Fruit fly (Drosophila melanogaster) whole organism, embryonic: Measurements from ENCODE around the gene Alg9.
A peak's percentile ranks its signal among the peaks of the same experiment; 100 is the strongest.

Experiments used
- ATbp ChIP-seq: fragments of 200-800 bp; sonication (Bioruptor generic); optimal IDR thresholded peaks from 2 replicates; lab custom pipeline; 2017; ENCODE audit warnings: missing biosample characterization, mild to moderate bottlenecking, missing genetic modification characterization, missing genetic modification reagents
- Atf-2 ChIP-seq: fragments of 200-800 bp; sonication (Bioruptor generic); optimal IDR thresholded peaks from 2 replicates; lab custom pipeline; 2016; ENCODE audit warnings: missing biosample characterization, missing genetic modification characterization
- Atf3 ChIP-seq: fragments of 200-800 bp; sonication (Bioruptor generic); optimal IDR thresholded peaks from 3 replicates; lab custom pipeline; 2016; ENCODE audit warnings: missing biosample characterization, missing genetic modification characterization
- CG10147 ChIP-seq: fragments of 200-800 bp; sonication (Bioruptor generic); optimal IDR thresholded peaks from 2 replicates; lab custom pipeline; 2019; ENCODE audit warnings: missing biosample characterization, mild to moderate bottlenecking, missing genetic modification characterization, moderate library complexity
- CG10267 ChIP-seq: fragments of 200-800 bp; sonication (Bioruptor generic); optimal IDR thresholded peaks from 2 replicates; lab custom pipeline; 2018; ENCODE audit warnings: missing biosample characterization, mild to moderate bottlenecking, missing genetic modification characterization, moderate library complexity
- CG11560 ChIP-seq: fragments of 200-800 bp; sonication (Bioruptor generic); IDR thresholded peaks from 3 replicates; pipeline ENCODE4 v1.3.6; 2022; ENCODE audit warnings: missing biosample characterization, missing genetic modification characterization
- CG11696 ChIP-seq: fragments of 200-800 bp; sonication (Bioruptor generic); IDR thresholded peaks from 2 replicates; pipeline ENCODE4 v1.3.6; 2022; ENCODE audit warnings: missing biosample characterization, missing genetic modification characterization
- CG14014 ChIP-seq: fragments of 200-800 bp; sonication (Bioruptor generic); IDR thresholded peaks from 2 replicates; pipeline ENCODE4 v1.3.6; 2022; ENCODE audit warnings: missing biosample characterization, missing genetic modification characterization
- CG14965 ChIP-seq: fragments of 200-800 bp; sonication (Bioruptor generic); optimal IDR thresholded peaks from 2 replicates; lab custom pipeline; 2016; ENCODE audit warnings: missing biosample characterization, missing genetic modification characterization, borderline replicate concordance
- CG15011 ChIP-seq: fragments of 200-800 bp; sonication (Bioruptor generic); optimal IDR thresholded peaks from 3 replicates; lab custom pipeline; 2018; ENCODE audit warnings: missing biosample characterization, mild to moderate bottlenecking, missing genetic modification characterization
- CG2116 ChIP-seq: fragments of 200-800 bp; sonication (Bioruptor generic); optimal IDR thresholded peaks from 3 replicates; lab custom pipeline; 2018; ENCODE audit warnings: missing biosample characterization, mild to moderate bottlenecking, missing genetic modification characterization
- CG2199 ChIP-seq: fragments of 200-800 bp; sonication (Bioruptor generic); IDR thresholded peaks from 3 replicates; pipeline ENCODE4 v1.3.6; 2022; ENCODE audit warnings: missing biosample characterization, missing genetic modification characterization
- CG34376 ChIP-seq: fragments of 200-800 bp; sonication (Bioruptor generic); optimal IDR thresholded peaks from 2 replicates; lab custom pipeline; 2018; ENCODE audit warnings: missing biosample characterization, mild to moderate bottlenecking, missing genetic modification characterization
- CG3838 ChIP-seq: fragments of 200-800 bp; sonication (Bioruptor generic); optimal IDR thresholded peaks from 3 replicates; lab custom pipeline; 2016; ENCODE audit warnings: missing biosample characterization, missing genetic modification characterization
- CG4854 ChIP-seq: fragments of 200-800 bp; sonication (Bioruptor generic); optimal IDR thresholded peaks from 2 replicates; lab custom pipeline; 2016; ENCODE audit warnings: missing biosample characterization, missing genetic modification characterization, inconsistent platforms
- CG6683 ChIP-seq: fragments of 200-800 bp; sonication (Bioruptor generic); optimal IDR thresholded peaks from 2 replicates; lab custom pipeline; 2017; ENCODE audit warnings: missing biosample characterization, mild to moderate bottlenecking, missing genetic modification characterization, missing genetic modification reagents
- CG6854 ChIP-seq: fragments of 200-800 bp; sonication (Bioruptor generic); optimal IDR thresholded peaks from 3 replicates; lab custom pipeline; 2017; ENCODE audit warnings: missing biosample characterization, mild to moderate bottlenecking, missing genetic modification characterization
- CG7556 ChIP-seq: fragments of 200-800 bp; sonication (Bioruptor generic); optimal IDR thresholded peaks from 2 replicates; lab custom pipeline; 2017; ENCODE audit warnings: missing biosample characterization, mild to moderate bottlenecking, missing genetic modification characterization
- CG8944 ChIP-seq: fragments of 200-800 bp; sonication (Bioruptor generic); optimal IDR thresholded peaks from 3 replicates; lab custom pipeline; 2016; ENCODE audit warnings: missing biosample characterization, missing genetic modification characterization
- D19A ChIP-seq: fragments of 200-800 bp; optimal IDR thresholded peaks from 3 replicates; lab custom pipeline; 2019; ENCODE audit warnings: missing biosample characterization, mild to moderate bottlenecking, missing genetic modification characterization, moderate library complexity
- E2f2 ChIP-seq: fragments of 200-800 bp; sonication (Bioruptor generic); IDR thresholded peaks from 2 replicates; pipeline ENCODE4 v1.3.6; 2022; ENCODE audit warnings: missing biosample characterization, missing genetic modification characterization
- GATAe ChIP-seq: fragments of 200-800 bp; sonication (Bioruptor generic); conservative IDR thresholded peaks from 2 replicates; pipeline ENCODE4 v1.3.6; 2022; ENCODE audit warnings: missing biosample characterization, missing genetic modification characterization
- H15 ChIP-seq: fragments of 200-800 bp; sonication (Bioruptor generic); IDR thresholded peaks from 3 replicates; pipeline ENCODE4 v1.3.6; 2022; ENCODE audit warnings: missing biosample characterization, missing genetic modification characterization
- HLH54F ChIP-seq: fragments of 200-800 bp; sonication (Bioruptor generic); optimal IDR thresholded peaks from 3 replicates; lab custom pipeline; 2016; ENCODE audit warnings: missing biosample characterization, missing genetic modification characterization
- Hmr ChIP-seq: fragments of 200-800 bp; sonication (Bioruptor generic); optimal IDR thresholded peaks from 3 replicates; lab custom pipeline; 2017; ENCODE audit warnings: mild to moderate bottlenecking, missing biosample characterization, missing genetic modification reagents, missing genetic modification characterization
- Meics ChIP-seq: fragments of 200-800 bp; sonication (Bioruptor generic); optimal IDR thresholded peaks from 2 replicates; lab custom pipeline; 2017; ENCODE audit warnings: missing biosample characterization, mild to moderate bottlenecking, missing genetic modification characterization
- Mes4 ChIP-seq: fragments of 200-800 bp; sonication (Bioruptor generic); optimal IDR thresholded peaks from 2 replicates; lab custom pipeline; 2016; ENCODE audit warnings: missing biosample characterization, missing genetic modification characterization
- Oli ChIP-seq: fragments of 200-800 bp; sonication (Bioruptor generic); optimal IDR thresholded peaks from 2 replicates; lab custom pipeline; 2018; ENCODE audit warnings: missing biosample characterization, mild to moderate bottlenecking, missing genetic modification characterization, moderate library complexity
- Opbp ChIP-seq: fragments of 200-800 bp; sonication (Bioruptor generic); IDR thresholded peaks from 3 replicates; pipeline ENCODE4 v1.3.6; 2022; ENCODE audit warnings: missing biosample characterization, missing genetic modification characterization; ENCODE audit not compliant: partially characterized antibody
- Rx ChIP-seq: fragments of 200-800 bp; sonication (Bioruptor generic); IDR thresholded peaks from 2 replicates; pipeline ENCODE4 v1.3.6; 2022; ENCODE audit warnings: missing biosample characterization, missing genetic modification characterization
- Six4 ChIP-seq: fragments of 200-800 bp; sonication (Bioruptor generic); optimal IDR thresholded peaks from 2 replicates; lab custom pipeline; 2016; ENCODE audit warnings: missing biosample characterization, missing genetic modification characterization
- Ssrp ChIP-seq: fragments of 200-800 bp; sonication (Bioruptor generic); optimal IDR thresholded peaks from 2 replicates; lab custom pipeline; 2018; ENCODE audit warnings: missing biosample characterization, mild to moderate bottlenecking, missing genetic modification characterization, moderate library complexity
- TFAM ChIP-seq: fragments of 200-800 bp; sonication (Bioruptor generic); optimal IDR thresholded peaks from 2 replicates; lab custom pipeline; 2017; ENCODE audit warnings: missing biosample characterization, missing genetic modification characterization, inconsistent platforms
- cas ChIP-seq: fragments of 200-800 bp; sonication (Bioruptor generic); IDR thresholded peaks from 2 replicates; pipeline ENCODE4 v1.3.6; 2022; ENCODE audit warnings: missing biosample characterization, missing genetic modification characterization
- corto ChIP-seq: fragments of 200-800 bp; sonication (Bioruptor generic); optimal IDR thresholded peaks from 2 replicates; lab custom pipeline; 2016; ENCODE audit warnings: missing biosample characterization, mild to moderate bottlenecking, missing genetic modification characterization, moderate library complexity
- crc ChIP-seq: fragments of 200-800 bp; sonication (Bioruptor generic); optimal IDR thresholded peaks from 2 replicates; lab custom pipeline; 2016; ENCODE audit warnings: missing biosample characterization, missing genetic modification characterization
- dan ChIP-seq: fragments of 200-800 bp; sonication (Bioruptor generic); IDR thresholded peaks from 2 replicates; pipeline ENCODE4 v1.3.6; 2022; ENCODE audit warnings: missing biosample characterization, missing genetic modification characterization
- dimm ChIP-seq: fragments of 200-800 bp; sonication (Bioruptor generic); IDR thresholded peaks from 2 replicates; pipeline ENCODE4 v1.3.6; 2022; ENCODE audit warnings: missing biosample characterization, missing genetic modification characterization
- exex ChIP-seq: fragments of 200-800 bp; sonication (Bioruptor generic); optimal IDR thresholded peaks from 4 replicates; lab custom pipeline; 2018; ENCODE audit warnings: missing biosample characterization, mild to moderate bottlenecking, missing genetic modification characterization, moderate library complexity
- grn ChIP-seq: fragments of 200-800 bp; sonication (Bioruptor generic); optimal IDR thresholded peaks from 3 replicates; lab custom pipeline; 2017; ENCODE audit warnings: missing biosample characterization, missing genetic modification characterization
- kay ChIP-seq: fragments of 200-800 bp; sonication (Bioruptor generic); optimal IDR thresholded peaks from 2 replicates; lab custom pipeline; 2016; ENCODE audit warnings: missing biosample characterization, missing genetic modification characterization
- knrl ChIP-seq: fragments of 200-800 bp; sonication (Bioruptor generic); IDR thresholded peaks from 3 replicates; pipeline ENCODE4 v1.3.6; 2022; ENCODE audit warnings: missing biosample characterization, missing genetic modification characterization; ENCODE audit not compliant: partially characterized antibody
- lbe ChIP-seq: fragments of 200-800 bp; sonication (Bioruptor generic); optimal IDR thresholded peaks from 2 replicates; lab custom pipeline; 2016; ENCODE audit warnings: missing biosample characterization, mild to moderate bottlenecking, missing genetic modification characterization
- mirr ChIP-seq: fragments of 200-800 bp; sonication (Bioruptor generic); optimal IDR thresholded peaks from 3 replicates; lab custom pipeline; 2018; ENCODE audit warnings: missing biosample characterization, mild to moderate bottlenecking, missing genetic modification characterization
- rib ChIP-seq: fragments of 200-800 bp; sonication (Bioruptor generic); IDR thresholded peaks from 2 replicates; pipeline ENCODE4 v1.3.6; 2022; ENCODE audit warnings: missing biosample characterization, missing genetic modification characterization
- sc ChIP-seq, 3 experiments: fragments of >200 bp in 2 of 3; fragments of 200-800 bp in 1 of 3; sonication (Bioruptor generic) in 1 of 3; optimal IDR thresholded peaks; 2 replicates in 2 of 3; 3 replicates in 1 of 3; lab custom pipeline; 2017; ENCODE audit warnings: mild to moderate bottlenecking in 1 of 3, missing biosample characterization in 1 of 3, missing genetic modification characterization in 1 of 3, missing genetic modification reagents in 1 of 3
- sens ChIP-seq: fragments of 200-800 bp; sonication (Bioruptor generic); peaks from one replicate; lab custom pipeline; 2016; ENCODE audit warnings: missing biosample characterization, missing genetic modification characterization
- so ChIP-seq: fragments of 200-800 bp; sonication (Bioruptor generic); IDR thresholded peaks from 3 replicates; pipeline ENCODE4 v1.3.6; 2022; ENCODE audit warnings: missing biosample characterization, missing genetic modification characterization
- stc ChIP-seq: fragments of 200-800 bp; sonication (Bioruptor generic); IDR thresholded peaks from 2 replicates; pipeline ENCODE4 v1.3.6; 2022; ENCODE audit warnings: missing biosample characterization, missing genetic modification characterization
- tx ChIP-seq: fragments of 200-800 bp; sonication (Bioruptor generic); optimal IDR thresholded peaks from 2 replicates; lab custom pipeline; 2016; ENCODE audit warnings: missing biosample characterization, missing genetic modification characterization
- yki ChIP-seq: fragments of >200 bp; optimal IDR thresholded peaks from 3 replicates; lab custom pipeline; 2018

The Alg9 gene

DNA sequence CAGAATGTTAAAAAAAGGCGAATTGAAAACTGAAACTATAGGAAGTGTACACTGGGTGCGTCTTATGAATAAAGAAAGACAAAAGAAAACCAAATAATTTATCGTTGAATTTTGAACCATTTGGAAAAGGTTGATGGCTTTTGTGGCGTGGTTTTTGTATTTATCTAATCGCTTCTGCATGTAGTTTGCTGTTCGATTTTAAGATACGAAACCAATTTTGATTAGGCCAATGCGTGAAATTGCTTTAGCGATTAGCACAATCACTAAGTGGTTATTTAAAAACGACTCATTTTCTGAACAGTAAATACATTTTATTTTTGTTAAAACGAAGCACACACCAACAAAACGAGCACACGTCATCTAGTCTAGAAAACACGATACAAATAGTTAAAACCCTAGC lies 39.3 kb downstream of the Alg9 start:
- no peak for TF ChIP-seq so (GFP tag; lab: Robert Waterston, UW)
- TF ChIP-seq knrl (GFP tag; lab: Robert Waterston, UW), result no peak
- TF ChIP-seq dan (GFP tag; lab: Robert Waterston, UW), result no peak
- TF ChIP-seq CG11560 (tag; lab: Robert Waterston, UW), result no peak
- no peak for TF ChIP-seq CG2116
- no peak for TF ChIP-seq tx (GFP tag; lab: Kevin White, UChicago)
- TF ChIP-seq sens (GFP tag; lab: Kevin White, UChicago), result peak; percentile 48
- TF ChIP-seq exex (tag; lab: Kevin White, UChicago), result peak; percentile 97
- TF ChIP-seq lbe (GFP tag; lab: Kevin White, UChicago), result peak; percentile 21
- peak; percentile 47 for TF ChIP-seq CG34376 (GFP tag; lab: Kevin White, UChicago)
- TF ChIP-seq grn, result peak; percentile 53
- TF ChIP-seq E2f2, result no peak
- no peak for TF ChIP-seq rib (GFP tag; lab: Robert Waterston, UW)
- TF ChIP-seq Mes4 (GFP tag; lab: Kevin White, UChicago), result no peak
- TF ChIP-seq yki (lab: Kevin White, UChicago), result no peak
- TF ChIP-seq corto, result no peak
- TF ChIP-seq GATAe (GFP tag; lab: Robert Waterston, UW), result peak; percentile 53; the same call in 1 of the 2 replicates
- no peak for TF ChIP-seq Six4 (GFP tag; lab: Kevin White, UChicago)
- no peak for TF ChIP-seq dimm (GFP tag; lab: Robert Waterston, UW)
- no peak for TF ChIP-seq crc (GFP tag; lab: Kevin White, UChicago)
- TF ChIP-seq D19A (tag; lab: Kevin White, UChicago), result peak; percentile 52
- TF ChIP-seq mirr (GFP tag; lab: Kevin White, UChicago), result peak; percentile 93
- no peak for TF ChIP-seq CG15011

DNA sequence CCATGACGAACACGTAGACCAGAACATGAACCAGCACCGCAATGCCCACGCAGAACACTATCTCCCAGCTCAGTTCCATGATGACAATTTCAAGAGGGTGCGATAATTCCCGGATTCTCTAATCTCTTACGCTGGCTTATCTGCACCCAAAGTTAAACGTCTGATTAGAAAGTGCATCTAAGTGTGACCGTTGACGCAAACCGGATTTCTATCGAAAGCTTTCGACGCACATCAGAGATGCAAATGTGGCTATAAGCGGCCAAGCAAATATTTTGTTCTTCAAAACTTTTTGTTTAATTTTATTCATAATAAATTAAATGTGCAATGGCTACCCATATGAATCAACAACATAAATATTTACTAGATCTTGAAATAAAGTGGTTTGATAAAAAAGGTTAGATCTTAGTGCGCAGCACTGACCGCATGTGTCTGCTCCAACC lies 41.0 kb downstream of the Alg9 start, which contains the start of the genes Kdsr and CG11858:
Kdsr (minus strand) TSS at position 177 of the 440 bp plus-strand sequence.
CG11858 (plus strand) TSS at position 420 of the 440 bp plus-strand sequence.
- TF ChIP-seq CG10147 (GFP tag; lab: Kevin White, UChicago), result peak; percentile 63
- no peak for TF ChIP-seq CG7556 (GFP tag; lab: Kevin White, UChicago)
- peak; percentile 46 for TF ChIP-seq Oli (tag; lab: Kevin White, UChicago)
- TF ChIP-seq CG2199 (GFP tag; lab: Robert Waterston, UW), result no peak
- TF ChIP-seq CG10267, result peak; percentile 63
- peak; percentile 43 for TF ChIP-seq HLH54F (GFP tag; lab: Kevin White, UChicago)
- TF ChIP-seq CG14965 (GFP tag; lab: Kevin White, UChicago), result no peak
- TF ChIP-seq CG6683 (GFP tag; lab: Kevin White, UChicago), result peak; percentile 32
- peak; percentile 67 for TF ChIP-seq Hmr (GFP tag; lab: Kevin White, UChicago)
- TF ChIP-seq stc (GFP tag; lab: Robert Waterston, UW), result 0 out of 2 replicates have a peak, but pooled peaks have one; percentile 10
- peak; percentile 50 for TF ChIP-seq Rx (GFP tag; lab: Robert Waterston, UW)
- no peak for TF ChIP-seq D19A (tag; lab: Kevin White, UChicago)
- TF ChIP-seq CG8944 (GFP tag; lab: Kevin White, UChicago), result peak; percentile 28
- peak; percentile 57 for TF ChIP-seq Ssrp
- peak; percentile 55 for TF ChIP-seq CG4854 (GFP tag; lab: Kevin White, UChicago)
- TF ChIP-seq Atf-2 (GFP tag; lab: Kevin White, UChicago), result no peak
- TF ChIP-seq CG14014, result peak; percentile 77
- TF ChIP-seq sc (optimal IDR thresholded peaks at IDR 0.05; lab: Kevin White, UChicago), result no peak
- no peak for TF ChIP-seq sc (GFP tag; optimal IDR thresholded peaks at IDR 0.05; lab: Kevin White, UChicago)
- TF ChIP-seq Atf3 (GFP tag; lab: Kevin White, UChicago), result peak; percentile 53
- TF ChIP-seq TFAM (GFP tag; lab: Kevin White, UChicago), result no peak
- no peak for TF ChIP-seq CG11696
- TF ChIP-seq Opbp (GFP tag; lab: Robert Waterston, UW), result no peak
- peak; percentile 42 for TF ChIP-seq CG3838 (GFP tag; lab: Kevin White, UChicago)
- TF ChIP-seq cas (GFP tag; lab: Robert Waterston, UW), result peak; percentile 52; the same call in 1 of the 2 replicates
- TF ChIP-seq Meics (GFP tag; lab: Kevin White, UChicago), result peak; percentile 61
- peak; percentile 74 for TF ChIP-seq H15 (GFP tag; lab: Robert Waterston, UW)
- TF ChIP-seq ATbp (GFP tag; lab: Kevin White, UChicago), result no peak
- peak; percentile 35 for TF ChIP-seq kay (GFP tag; lab: Kevin White, UChicago)
- TF ChIP-seq CG6854 (GFP tag; lab: Kevin White, UChicago), result no peak
